Worm (Caenorhabditis elegans) whole organism, L4 larva: ENCODE measurements around the gene F07E5.13.
"Not testable (repeated sequence)": the region's sequence is repeated elsewhere in the genome, so short reads cannot be mapped to it uniquely, and the experiment has no call there.

Experiments
- Y105C5A.15 ChIP-seq: fragments of 200-800 bp; sonication (Bioruptor generic); IDR thresholded peaks from 2 replicates; pipeline ENCODE4 v1.3.6; 2022; ENCODE audit warnings: missing genetic modification characterization, missing compliant biosample characterization
- aly-2 ChIP-seq: sonication (generic microtip); optimal IDR thresholded peaks from 2 replicates; lab custom pipeline; 2018; ENCODE audit warnings: missing biosample characterization, missing genetic modification characterization
- ama-1 ChIP-seq: fragments of 150-350 bp; optimal IDR thresholded peaks from 2 replicates; lab custom pipeline; 2014; ENCODE audit warnings: inconsistent platforms, mixed read lengths
- daf-16 ChIP-seq, 3 experiments: sonication (generic microtip); optimal IDR thresholded peaks; 2 replicates each; lab custom pipeline; 2016 to 2017; ENCODE audit warnings: missing genetic modification characterization in 3 of 3, missing genetic modification reagents in 3 of 3, mild to moderate bottlenecking in 2 of 3, missing compliant biosample characterization in 2 of 3, missing biosample characterization in 1 of 3, moderate library complexity in 1 of 3
- egl-27 ChIP-seq: sonication (generic microtip); optimal IDR thresholded peaks from 3 replicates; lab custom pipeline; 2017; ENCODE audit warnings: missing biosample characterization, missing genetic modification reagents, missing genetic modification characterization
- fos-1 ChIP-seq: fragments of 150-350 bp; optimal IDR thresholded peaks from 2 replicates; lab custom pipeline; 2014; ENCODE audit warnings: missing biosample characterization, missing genetic modification characterization
- nhr-102 ChIP-seq: sonication (generic microtip); optimal IDR thresholded peaks from 2 replicates; lab custom pipeline; 2016; ENCODE audit warnings: mild to moderate bottlenecking, missing genetic modification characterization, moderate library complexity, missing compliant biosample characterization
- nhr-11 ChIP-seq: fragments of 150-350 bp; optimal IDR thresholded peaks from 2 replicates; lab custom pipeline; 2014; ENCODE audit warnings: missing biosample characterization, missing genetic modification characterization
- nhr-42 ChIP-seq: fragments of 200-800 bp; sonication (Bioruptor generic); IDR thresholded peaks from 2 replicates; pipeline ENCODE4 v1.3.6; 2022; ENCODE audit warnings: missing genetic modification characterization, missing compliant biosample characterization
- nhr-76 ChIP-seq: fragments of 150-350 bp; optimal IDR thresholded peaks from 2 replicates; lab custom pipeline; 2014; ENCODE audit warnings: missing biosample characterization, missing genetic modification characterization
- saeg-2 ChIP-seq: fragments of 200-800 bp; sonication (Bioruptor generic); IDR thresholded peaks from 2 replicates; pipeline ENCODE4 v1.3.6; 2022; ENCODE audit warnings: missing genetic modification reagents, missing genetic modification characterization, missing compliant biosample characterization
- snpc-4 ChIP-seq: fragments of 150-350 bp; optimal IDR thresholded peaks from 2 replicates; lab custom pipeline; 2014; ENCODE audit warnings: missing biosample characterization, missing genetic modification characterization
- zag-1 ChIP-seq: fragments of 150-350 bp; optimal IDR thresholded peaks from 2 replicates; lab custom pipeline; 2014; ENCODE audit warnings: missing biosample characterization, missing genetic modification characterization
- zip-2 ChIP-seq: fragments of 150-350 bp; optimal IDR thresholded peaks from 2 replicates; lab custom pipeline; 2014; ENCODE audit warnings: missing biosample characterization, missing genetic modification characterization

DNA sequence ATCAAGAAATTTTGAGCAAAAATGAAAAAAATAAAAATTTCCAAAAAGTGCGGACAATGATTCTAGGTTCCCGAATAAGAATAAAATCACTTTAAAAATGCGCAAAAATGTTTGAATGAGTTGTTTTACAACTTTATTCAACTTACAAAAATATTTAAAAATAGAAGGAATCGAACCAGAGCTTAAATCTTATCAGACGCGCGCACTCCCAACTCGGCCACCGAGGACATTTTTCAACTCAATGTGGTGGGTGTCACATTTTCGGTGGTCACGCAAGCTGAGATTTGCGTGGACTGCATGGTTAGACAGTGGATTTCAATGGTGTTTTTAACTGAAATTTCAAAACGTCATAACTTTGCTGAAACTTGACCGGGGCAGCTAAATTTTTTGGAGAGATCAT is 39.2 kb downstream of the F07E5.13 start:
- TF ChIP-seq nhr-76 (tag; lab: Kevin White, UChicago); ama-1 (lab: Kevin White, UChicago); fos-1 (tag; lab: Kevin White, UChicago); saeg-2 (GFP tag; lab: Robert Waterston, UW); nhr-102 (tag; lab: Kevin White, UChicago); nhr-42; daf-16 (GFP tag; optimal IDR thresholded peaks at IDR 0.05; lab: Kevin White, UChicago); daf-16 (tag; optimal IDR thresholded peaks at IDR 0.05; lab: Kevin White, UChicago); Y105C5A.15 (GFP tag; lab: Robert Waterston, UW); zip-2; zag-1 (tag; lab: Kevin White, UChicago); aly-2 (tag; lab: Kevin White, UChicago); nhr-11 (tag; lab: Kevin White, UChicago); snpc-4; egl-27: not testable (repeated sequence)
